Fruit fly (Drosophila melanogaster) whole organism, embryonic: ENCODE measurements around the gene xmas.

ENCODE experiments used
- ATbp ChIP-seq: fragments of 200-800 bp; sonication (Bioruptor generic); optimal IDR thresholded peaks from 2 replicates; lab custom pipeline; 2017; ENCODE audit warnings: missing biosample characterization, mild to moderate bottlenecking, missing genetic modification characterization, missing genetic modification reagents
- CG10274 ChIP-seq: fragments of 200-800 bp; sonication (Bioruptor generic); optimal IDR thresholded peaks from 3 replicates; lab custom pipeline; 2017; ENCODE audit warnings: missing biosample characterization, mild to moderate bottlenecking, missing genetic modification characterization
- CG10431 ChIP-seq: fragments of 200-800 bp; sonication (Bioruptor generic); optimal IDR thresholded peaks from 3 replicates; lab custom pipeline; 2018; ENCODE audit warnings: missing biosample characterization, mild to moderate bottlenecking, missing genetic modification characterization
- CG11247 ChIP-seq: fragments of 200-800 bp; sonication (Bioruptor generic); IDR thresholded peaks from 2 replicates; pipeline ENCODE4 v1.3.6; 2022; ENCODE audit warnings: missing biosample characterization, missing genetic modification characterization
- CG12071 ChIP-seq: fragments of 200-800 bp; sonication (Bioruptor generic); optimal IDR thresholded peaks from 3 replicates; lab custom pipeline; 2018; ENCODE audit warnings: missing biosample characterization, mild to moderate bottlenecking, missing genetic modification characterization
- CG12104 ChIP-seq: fragments of 200-800 bp; sonication (Bioruptor generic); optimal IDR thresholded peaks from 3 replicates; lab custom pipeline; 2016; ENCODE audit warnings: missing biosample characterization, missing genetic modification characterization
- CG1233 ChIP-seq: fragments of 200-800 bp; sonication (Bioruptor generic); optimal IDR thresholded peaks from 4 replicates; lab custom pipeline; 2018; ENCODE audit warnings: missing biosample characterization, mild to moderate bottlenecking, missing genetic modification characterization
- CG12391 ChIP-seq: fragments of 200-800 bp; sonication (Bioruptor generic); optimal IDR thresholded peaks from 3 replicates; lab custom pipeline; 2018; ENCODE audit warnings: missing biosample characterization, mild to moderate bottlenecking, missing genetic modification characterization, moderate library complexity
- CG12659 ChIP-seq: fragments of 200-800 bp; sonication (Bioruptor generic); optimal IDR thresholded peaks from 3 replicates; lab custom pipeline; 2017; ENCODE audit warnings: mild to moderate bottlenecking, missing biosample characterization, missing genetic modification reagents, missing genetic modification characterization
- CG13624 ChIP-seq: fragments of 200-800 bp; sonication (Bioruptor generic); optimal IDR thresholded peaks from 2 replicates; lab custom pipeline; 2016; ENCODE audit warnings: missing biosample characterization, missing genetic modification characterization
- CG17612 ChIP-seq: fragments of 200-800 bp; sonication (Bioruptor generic); IDR thresholded peaks from 2 replicates; pipeline ENCODE4 v1.3.6; 2022; ENCODE audit warnings: missing biosample characterization, missing genetic modification characterization
- CG17912 ChIP-seq: fragments of 200-800 bp; sonication (Bioruptor generic); optimal IDR thresholded peaks from 2 replicates; lab custom pipeline; 2018; ENCODE audit warnings: missing biosample characterization, mild to moderate bottlenecking, missing genetic modification characterization
- CG18262 ChIP-seq: fragments of 200-800 bp; optimal IDR thresholded peaks from 3 replicates; lab custom pipeline; 2019; ENCODE audit warnings: missing biosample characterization, mild to moderate bottlenecking, missing genetic modification characterization, moderate library complexity
- CG2202 ChIP-seq: fragments of 200-800 bp; sonication (Bioruptor generic); optimal IDR thresholded peaks from 2 replicates; lab custom pipeline; 2018; ENCODE audit warnings: missing biosample characterization, mild to moderate bottlenecking, missing genetic modification characterization
- CG3065 ChIP-seq: fragments of 200-800 bp; sonication (Bioruptor generic); optimal IDR thresholded peaks from 2 replicates; lab custom pipeline; 2016; ENCODE audit warnings: missing biosample characterization, missing genetic modification characterization
- CG31365 ChIP-seq: fragments of 200-800 bp; sonication (Bioruptor generic); optimal IDR thresholded peaks from 2 replicates; lab custom pipeline; 2018; ENCODE audit warnings: missing biosample characterization, mild to moderate bottlenecking, missing genetic modification characterization
- CG3995 ChIP-seq: fragments of 200-800 bp; sonication (Bioruptor generic); optimal IDR thresholded peaks from 3 replicates; lab custom pipeline; 2016; ENCODE audit warnings: missing biosample characterization, missing genetic modification characterization
- CG4424 ChIP-seq: fragments of 200-800 bp; sonication (Bioruptor generic); optimal IDR thresholded peaks from 3 replicates; lab custom pipeline; 2016; ENCODE audit warnings: missing biosample characterization, missing genetic modification characterization
- CG5245 ChIP-seq: fragments of 200-800 bp; sonication (Bioruptor generic); optimal IDR thresholded peaks from 3 replicates; lab custom pipeline; 2016; ENCODE audit warnings: missing biosample characterization, missing genetic modification characterization
- CG7357 ChIP-seq: fragments of 200-800 bp; sonication (Bioruptor generic); IDR thresholded peaks from 3 replicates; pipeline ENCODE4 v1.3.6; 2022; ENCODE audit warnings: missing biosample characterization, missing genetic modification characterization
- CG7372 ChIP-seq: fragments of 200-800 bp; sonication (Bioruptor generic); IDR thresholded peaks from 2 replicates; pipeline ENCODE4 v1.3.6; 2022; ENCODE audit warnings: missing biosample characterization, missing genetic modification characterization
- CG8924 ChIP-seq: fragments of 200-800 bp; optimal IDR thresholded peaks from 3 replicates; lab custom pipeline; 2019; ENCODE audit warnings: missing biosample characterization, mild to moderate bottlenecking, missing genetic modification characterization, moderate library complexity
- CG9932 ChIP-seq: fragments of 200-800 bp; sonication (Bioruptor generic); IDR thresholded peaks from 2 replicates; pipeline ENCODE4 v1.3.6; 2022; ENCODE audit warnings: missing biosample characterization, missing genetic modification characterization
- Chrac-16 ChIP-seq: fragments of 200-800 bp; sonication (Bioruptor generic); optimal IDR thresholded peaks from 3 replicates; lab custom pipeline; 2016; ENCODE audit warnings: missing biosample characterization, missing genetic modification characterization
- CkIIα-i1 ChIP-seq: fragments of 200-800 bp; sonication (Bioruptor generic); IDR thresholded peaks from 2 replicates; pipeline ENCODE4 v1.3.6; 2022; ENCODE audit warnings: missing biosample characterization, missing genetic modification characterization
- Dip3 ChIP-seq: fragments of 200-800 bp; sonication (Bioruptor generic); optimal IDR thresholded peaks from 3 replicates; lab custom pipeline; 2016; ENCODE audit warnings: missing biosample characterization, missing genetic modification characterization
- Eip74EF ChIP-seq, 2 experiments: fragments of 200-800 bp in 1 of 2; fragments of >200 bp in 1 of 2; sonication (Bioruptor generic) in 1 of 2; optimal IDR thresholded peaks; 2 replicates each; lab custom pipeline; 2017 to 2019; ENCODE audit warnings: missing biosample characterization in 2 of 2, missing genetic modification characterization in 2 of 2, mild to moderate bottlenecking in 1 of 2, moderate library complexity in 1 of 2
- Fer1 ChIP-seq: fragments of 200-800 bp; sonication (Bioruptor generic); optimal IDR thresholded peaks from 2 replicates; lab custom pipeline; 2017; ENCODE audit warnings: missing biosample characterization, mild to moderate bottlenecking, missing genetic modification characterization
- Fer3 ChIP-seq: fragments of 200-800 bp; sonication (Bioruptor generic); optimal IDR thresholded peaks from 2 replicates; lab custom pipeline; 2018; ENCODE audit warnings: missing biosample characterization, mild to moderate bottlenecking, missing genetic modification characterization, moderate library complexity
- Gsc ChIP-seq: fragments of 200-800 bp; sonication (Bioruptor generic); IDR thresholded peaks from 2 replicates; pipeline ENCODE4 v1.3.6; 2022; ENCODE audit warnings: missing biosample characterization, missing genetic modification characterization
- Gug ChIP-seq: fragments of 200-800 bp; sonication (Bioruptor generic); IDR thresholded peaks from 4 replicates; pipeline ENCODE4 v1.3.6; 2022; ENCODE audit warnings: missing biosample characterization, missing genetic modification characterization
- HmgZ ChIP-seq: fragments of 200-800 bp; sonication (Bioruptor generic); optimal IDR thresholded peaks from 2 replicates; lab custom pipeline; 2018; ENCODE audit warnings: missing biosample characterization, mild to moderate bottlenecking, missing genetic modification characterization
- Hsf ChIP-seq: fragments of 200-800 bp; sonication (Bioruptor generic); optimal IDR thresholded peaks from 3 replicates; lab custom pipeline; 2016; ENCODE audit warnings: missing biosample characterization, missing genetic modification characterization
- NFAT ChIP-seq: fragments of 200-800 bp; sonication (Bioruptor generic); IDR thresholded peaks from 2 replicates; pipeline ENCODE4 v1.3.6; 2022; ENCODE audit warnings: missing biosample characterization, missing genetic modification characterization
- Nf-YA ChIP-seq: fragments of 200-800 bp; sonication (Bioruptor generic); IDR thresholded peaks from 2 replicates; pipeline ENCODE4 v1.3.6; 2022; ENCODE audit warnings: missing biosample characterization, missing genetic modification characterization
- Sry-β ChIP-seq: fragments of 200-800 bp; sonication (Bioruptor generic); optimal IDR thresholded peaks from 2 replicates; lab custom pipeline; 2018; ENCODE audit warnings: missing biosample characterization, mild to moderate bottlenecking, missing genetic modification characterization, moderate library complexity
- TFAM ChIP-seq: fragments of 200-800 bp; sonication (Bioruptor generic); optimal IDR thresholded peaks from 2 replicates; lab custom pipeline; 2017; ENCODE audit warnings: missing biosample characterization, missing genetic modification characterization, inconsistent platforms
- bigmax ChIP-seq: fragments of 200-800 bp; sonication (Bioruptor generic); optimal IDR thresholded peaks from 2 replicates; lab custom pipeline; 2018; ENCODE audit warnings: missing biosample characterization, mild to moderate bottlenecking, missing genetic modification characterization
- bsh ChIP-seq, 2 experiments: fragments of 200-800 bp; sonication (Bioruptor generic); optimal IDR thresholded peaks; 2 replicates each; lab custom pipeline; 2017 to 2018; ENCODE audit warnings: mild to moderate bottlenecking in 2 of 2, missing biosample characterization in 2 of 2, missing genetic modification characterization in 2 of 2, moderate library complexity in 1 of 2
- chn ChIP-seq: fragments of 200-800 bp; sonication (Bioruptor generic); optimal IDR thresholded peaks from 2 replicates; lab custom pipeline; 2016; ENCODE audit warnings: missing biosample characterization, missing genetic modification characterization
- lab ChIP-seq: fragments of 200-800 bp; sonication (Bioruptor generic); optimal IDR thresholded peaks from 3 replicates; lab custom pipeline; 2017; ENCODE audit warnings: missing biosample characterization, missing genetic modification characterization, mild to moderate bottlenecking, moderate library complexity, missing genetic modification reagents
- mirr ChIP-seq: fragments of 200-800 bp; sonication (Bioruptor generic); optimal IDR thresholded peaks from 3 replicates; lab custom pipeline; 2018; ENCODE audit warnings: missing biosample characterization, mild to moderate bottlenecking, missing genetic modification characterization
- nom ChIP-seq: fragments of 200-800 bp; sonication (Bioruptor generic); optimal IDR thresholded peaks from 2 replicates; lab custom pipeline; 2017; ENCODE audit warnings: missing biosample characterization, missing genetic modification characterization, mild to moderate bottlenecking, moderate library complexity, missing genetic modification reagents
- psq ChIP-seq: fragments of 200-800 bp; sonication (Bioruptor generic); optimal IDR thresholded peaks from 2 replicates; lab custom pipeline; 2017; ENCODE audit warnings: missing biosample characterization, missing genetic modification characterization
- repo ChIP-seq: fragments of 200-800 bp; sonication (Bioruptor generic); optimal IDR thresholded peaks from 2 replicates; lab custom pipeline; 2016; ENCODE audit warnings: missing biosample characterization, missing genetic modification characterization
- sc ChIP-seq, 3 experiments: fragments of >200 bp in 2 of 3; fragments of 200-800 bp in 1 of 3; sonication (Bioruptor generic) in 1 of 3; optimal IDR thresholded peaks; 2 replicates in 2 of 3; 3 replicates in 1 of 3; lab custom pipeline; 2017; ENCODE audit warnings: mild to moderate bottlenecking in 1 of 3, missing biosample characterization in 1 of 3, missing genetic modification characterization in 1 of 3, missing genetic modification reagents in 1 of 3
- sob ChIP-seq: fragments of 200-800 bp; sonication (Bioruptor generic); IDR thresholded peaks from 2 replicates; pipeline ENCODE4 v1.3.6; 2022; ENCODE audit warnings: missing biosample characterization, missing genetic modification characterization
- tll ChIP-seq, 2 experiments: fragments of 200-800 bp in 1 of 2; fragments of >200 bp in 1 of 2; sonication (Bioruptor generic) in 1 of 2; optimal IDR thresholded peaks; 2 replicates each; lab custom pipeline; 2017 to 2019; ENCODE audit warnings: missing biosample characterization in 2 of 2, missing genetic modification characterization in 2 of 2, mild to moderate bottlenecking in 1 of 2, moderate library complexity in 1 of 2
- ttk ChIP-seq: fragments of 200-800 bp; sonication (Bioruptor generic); IDR thresholded peaks from 2 replicates; pipeline ENCODE4 v2.1.2; 2022; ENCODE audit warnings: missing biosample characterization, missing genetic modification characterization
- twi ChIP-seq: fragments of 200-800 bp; optimal IDR thresholded peaks from 2 replicates; lab custom pipeline; 2019; ENCODE audit warnings: missing biosample characterization, mild to moderate bottlenecking, missing genetic modification characterization, moderate library complexity
- unc-4 ChIP-seq: fragments of 200-800 bp; sonication (Bioruptor generic); IDR thresholded peaks from 2 replicates; pipeline ENCODE4 v1.3.6; 2022; ENCODE audit warnings: missing biosample characterization, missing genetic modification characterization; ENCODE audit not compliant: partially characterized antibody

Gene xmas

dm6 chrX:17174115-17174514 lies 15.0 kb upstream of the xmas start (continued):
- TF ChIP-seq CG1233 (GFP tag; lab: Kevin White, UChicago) (no peak), HmgZ (tag; lab: Kevin White, UChicago) (no peak), ATbp (GFP tag; lab: Kevin White, UChicago) (peak; percentile 12), CG17612 (GFP tag; lab: Robert Waterston, UW) (no peak), bigmax (GFP tag; lab: Kevin White, UChicago) (no peak), CG5245 (GFP tag; lab: Kevin White, UChicago) (no peak), sob (GFP tag; lab: Robert Waterston, UW) (no peak), sc (optimal IDR thresholded peaks at IDR 0.05; lab: Kevin White, UChicago) (no peak), sc (GFP tag; optimal IDR thresholded peaks at IDR 0.05; lab: Kevin White, UChicago) (no peak), ttk (GFP tag; lab: Robert Waterston, UW) (peak; percentile 58), lab (GFP tag; lab: Kevin White, UChicago) (peak; percentile 11), Gug (GFP tag; lab: Robert Waterston, UW) (no peak), CG3995 (GFP tag; lab: Kevin White, UChicago) (no peak), CkIIα-i1 (no peak), CG2202 (tag; lab: Kevin White, UChicago) (no peak), CG12104 (GFP tag; lab: Kevin White, UChicago) (no peak), CG4424 (GFP tag; lab: Kevin White, UChicago) (peak; percentile 5), unc-4 (GFP tag; lab: Robert Waterston, UW) (no peak), CG7372 (GFP tag; lab: Robert Waterston, UW) (no peak), chn (GFP tag; lab: Kevin White, UChicago) (no peak), CG7357 (GFP tag; lab: Robert Waterston, UW) (no peak), Fer3 (tag; lab: Kevin White, UChicago) (no peak), Eip74EF (GFP tag; optimal IDR thresholded peaks at IDR 0.05; lab: Kevin White, UChicago) (no peak), CG3065 (no peak), CG12071 (GFP tag; lab: Kevin White, UChicago) (no peak), TFAM (GFP tag; lab: Kevin White, UChicago) (no peak), CG8924 (tag; lab: Kevin White, UChicago) (no peak), Gsc (GFP tag; lab: Robert Waterston, UW) (no peak), CG18262 (tag; lab: Kevin White, UChicago) (peak; percentile 41), tll (GFP tag; optimal IDR thresholded peaks at IDR 0.05; lab: Kevin White, UChicago) (no peak), CG10431 (GFP tag; lab: Kevin White, UChicago) (no peak), Chrac-16 (GFP tag; lab: Kevin White, UChicago) (no peak), nom (GFP tag; lab: Kevin White, UChicago) (no peak), CG12659 (no peak), CG11247 (no peak), NFAT (GFP tag; lab: Robert Waterston, UW) (0 out of 2 replicates have a peak, but pooled peaks have one; percentile 10), repo (GFP tag; lab: Kevin White, UChicago) (no peak), CG10274 (GFP tag; lab: Kevin White, UChicago) (no peak), CG17912 (GFP tag; lab: Kevin White, UChicago) (no peak), twi (tag; lab: Kevin White, UChicago) (peak; percentile 42), Fer1 (GFP tag; lab: Kevin White, UChicago) (no peak), CG31365 (no peak), psq (GFP tag; lab: Kevin White, UChicago) (no peak), CG12391 (peak; percentile 21), Dip3 (no peak), CG9932 (GFP tag; lab: Robert Waterston, UW) (no peak), Nf-YA (GFP tag; lab: Robert Waterston, UW) (no peak), bsh (GFP tag; optimal IDR thresholded peaks at IDR 0.05; lab: Kevin White, UChicago) (peak in 1 of 2 experiments; percentile 40), Hsf (no peak), CG13624 (GFP tag; lab: Kevin White, UChicago) (no peak), Sry-β (no peak), mirr (GFP tag; lab: Kevin White, UChicago) (no peak)
